Worm (Caenorhabditis elegans) whole organism, midembryonic: ENCODE measurements around the gene srx-13.

ENCODE experiments used
- T22C8.4 ChIP-seq: fragments of 200-800 bp; sonication (Bioruptor generic); IDR thresholded peaks from 2 replicates; pipeline ENCODE4 v1.3.6; 2022; ENCODE audit warnings: missing genetic modification characterization, missing compliant biosample characterization
- cog-1 ChIP-seq: sonication (generic microtip); optimal IDR thresholded peaks from 2 replicates; lab custom pipeline; 2016; ENCODE audit warnings: missing genetic modification characterization, missing compliant biosample characterization
- flt-1 ChIP-seq: fragments of 200-800 bp; sonication (Bioruptor generic); IDR thresholded peaks from 2 replicates; pipeline ENCODE4 v1.3.6; 2022; ENCODE audit warnings: missing genetic modification characterization, missing compliant biosample characterization
- klf-2 ChIP-seq: fragments of 200-800 bp; sonication (Bioruptor generic); conservative IDR thresholded peaks from 2 replicates; pipeline ENCODE4 v1.3.6; 2022; ENCODE audit warnings: missing genetic modification reagents, missing genetic modification characterization, missing compliant biosample characterization
- med-1 ChIP-seq: sonication (generic microtip); optimal IDR thresholded peaks from 2 replicates; lab custom pipeline; 2017; ENCODE audit warnings: missing genetic modification characterization, mild to moderate bottlenecking, missing compliant biosample characterization, antibody characterized with exemption, missing genetic modification reagents; ENCODE audit not compliant: insufficient read depth
- ref-1 ChIP-seq: fragments of 200-800 bp; sonication (Bioruptor generic); conservative IDR thresholded peaks from 2 replicates; pipeline ENCODE4 v1.3.6; 2022; ENCODE audit warnings: missing genetic modification reagents, missing genetic modification characterization, missing compliant biosample characterization
- tab-1 ChIP-seq: fragments of 200-800 bp; sonication (Bioruptor generic); IDR thresholded peaks from 2 replicates; pipeline ENCODE4 v1.3.6; 2022; ENCODE audit warnings: missing genetic modification characterization, missing compliant biosample characterization
- ztf-23 ChIP-seq: fragments of 200-800 bp; sonication (Bioruptor generic); IDR thresholded peaks from 2 replicates; pipeline ENCODE4 v1.3.6; 2022; ENCODE audit warnings: missing genetic modification reagents, missing genetic modification characterization, missing compliant biosample characterization
- ztf-29 ChIP-seq: fragments of 200-800 bp; sonication (Bioruptor generic); IDR thresholded peaks from 2 replicates; pipeline ENCODE4 v1.3.6; 2022; ENCODE audit warnings: missing genetic modification reagents, missing genetic modification characterization, missing compliant biosample characterization

The srx-13 gene

DNA sequence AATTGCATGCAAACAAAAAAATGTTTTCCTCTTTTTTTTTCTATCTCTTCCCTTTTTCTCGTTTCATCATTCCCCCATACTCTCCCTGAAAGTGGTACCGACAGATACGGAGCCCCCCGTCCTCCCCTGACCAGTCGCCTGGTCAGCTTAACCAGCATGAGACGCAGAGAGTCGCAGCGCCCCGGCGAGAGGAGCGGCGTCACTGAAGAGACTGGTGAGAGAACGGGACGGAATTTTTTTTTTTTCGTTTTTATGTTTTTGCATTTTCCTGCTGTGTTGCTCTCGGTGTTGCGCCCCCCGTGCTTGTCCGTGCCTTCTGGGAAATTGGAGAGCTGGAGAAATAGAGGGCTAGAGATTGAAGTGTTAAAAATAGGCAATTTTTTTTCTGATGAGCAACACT lies 48.1 kb downstream of the srx-13 start:
- TF ChIP-seq ztf-23 (GFP tag; lab: Robert Waterston, UW) (no peak), med-1 (GFP tag; lab: Kevin White, UChicago) (no peak), T22C8.4 (GFP tag; lab: Robert Waterston, UW) (no peak), ref-1 (no peak), flt-1 (GFP tag; lab: Robert Waterston, UW) (no peak), cog-1 (tag; lab: Kevin White, UChicago) (no peak), tab-1 (GFP tag; lab: Robert Waterston, UW) (no peak)

DNA sequence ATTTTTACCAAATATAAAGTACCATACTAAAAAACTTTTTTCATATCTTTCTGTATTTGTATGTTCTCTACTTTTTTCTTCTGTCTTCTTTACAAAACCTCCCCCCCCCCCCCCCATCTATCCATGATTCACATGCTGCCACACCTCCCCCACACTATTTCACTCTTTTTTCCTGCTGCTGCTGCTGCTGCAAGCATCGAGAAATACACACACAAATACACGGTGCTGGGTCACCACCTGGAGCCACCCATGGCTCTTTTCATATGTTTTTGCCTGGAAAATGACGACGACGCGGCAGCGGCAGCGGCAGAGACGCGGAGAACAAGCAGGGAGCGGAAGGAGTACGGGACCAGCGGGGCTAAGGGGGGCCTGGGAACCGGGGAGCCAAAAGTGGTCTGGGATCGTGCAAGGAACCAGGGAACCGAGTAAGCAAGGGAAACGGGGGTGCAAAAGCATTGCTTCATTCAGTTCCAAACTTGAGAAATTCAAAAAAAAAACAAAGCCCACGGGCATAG lies 49.7 kb downstream of the srx-13 start:
- TF ChIP-seq med-1 (GFP tag; lab: Kevin White, UChicago) (no peak), cog-1 (tag; lab: Kevin White, UChicago) (no peak), tab-1 (GFP tag; lab: Robert Waterston, UW) (no peak), ztf-23 (GFP tag; lab: Robert Waterston, UW) (no peak), flt-1 (GFP tag; lab: Robert Waterston, UW) (no peak)

DNA sequence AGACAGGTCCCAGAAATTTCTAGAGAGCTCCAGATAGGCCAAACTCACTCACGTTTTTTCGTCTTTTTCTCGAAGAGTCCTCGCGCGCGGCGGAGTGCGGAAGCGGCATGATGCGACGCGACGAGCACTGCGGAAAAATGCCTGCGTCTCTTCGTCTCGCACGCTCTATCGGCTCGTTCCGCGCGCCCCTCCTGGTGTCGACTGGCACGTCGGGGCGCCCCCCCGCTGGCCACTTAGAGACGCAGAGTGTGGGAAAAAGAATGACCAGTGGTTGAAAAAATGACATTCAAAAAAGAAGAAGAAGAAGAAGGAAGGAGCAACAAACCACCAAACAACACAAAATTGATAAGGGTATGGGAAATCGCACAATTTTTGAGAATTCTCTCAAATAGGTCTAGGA lies 51.0 kb downstream of the srx-13 start, which contains the start of gene znf-782:
Gene znf-782 (minus strand): TSS at position 96 of the 400 bp plus-strand sequence.
- TF ChIP-seq ztf-29 (GFP tag; lab: Robert Waterston, UW) (no peak), ztf-23 (GFP tag; lab: Robert Waterston, UW) (0 out of 2 replicates have a peak, but pooled peaks have one; percentile 44)

DNA sequence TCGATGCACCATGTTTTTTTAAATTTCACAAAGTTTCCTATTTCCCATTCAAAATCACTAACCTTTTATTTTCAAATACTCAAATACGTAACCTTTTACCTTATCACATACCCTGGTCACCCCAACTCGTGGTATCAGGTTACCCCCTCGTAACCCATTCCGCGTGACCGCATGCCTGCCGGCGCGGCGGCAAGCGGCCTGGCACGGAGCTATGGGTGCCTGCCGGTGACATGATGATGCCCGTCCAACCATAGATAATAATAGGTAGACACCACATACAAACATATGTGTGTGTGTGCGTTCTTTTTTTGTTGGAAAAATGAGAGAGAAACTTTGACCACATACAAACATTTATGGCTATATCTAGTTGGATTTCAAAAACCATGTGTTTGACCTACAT lies 52.9 kb downstream of the srx-13 start:
- TF ChIP-seq T22C8.4 (GFP tag; lab: Robert Waterston, UW), result no peak
- no peak for TF ChIP-seq tab-1 (GFP tag; lab: Robert Waterston, UW)
- no peak for TF ChIP-seq med-1 (GFP tag; lab: Kevin White, UChicago)
- TF ChIP-seq ref-1, result no peak
- no peak for TF ChIP-seq cog-1 (tag; lab: Kevin White, UChicago)
- TF ChIP-seq klf-2 (GFP tag; lab: Robert Waterston, UW), result no peak
- TF ChIP-seq ztf-29 (GFP tag; lab: Robert Waterston, UW), result no peak
- no peak for TF ChIP-seq ztf-23 (GFP tag; lab: Robert Waterston, UW)
- TF ChIP-seq flt-1 (GFP tag; lab: Robert Waterston, UW), result no peak
